Worm (Caenorhabditis elegans): ENCODE measurements around the gene F21C10.9.

DNA sequence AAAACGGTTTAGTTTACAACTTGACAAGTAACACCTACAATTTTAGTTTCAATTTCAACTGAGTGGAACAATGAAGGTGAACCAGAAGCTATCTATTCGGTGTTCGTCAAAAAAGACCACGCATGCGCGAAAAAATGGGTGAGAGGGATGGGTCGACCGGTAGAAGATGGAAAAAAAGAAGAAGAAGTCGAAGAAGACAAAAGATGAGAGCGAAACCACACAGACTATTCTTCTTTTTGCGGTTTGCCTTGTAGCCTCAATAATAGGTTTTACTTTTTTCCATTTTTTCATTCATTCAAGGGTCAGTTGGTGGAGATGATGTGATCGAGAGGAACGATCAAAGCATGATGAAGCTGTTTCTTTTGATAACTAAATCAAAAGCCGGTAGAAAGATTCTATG, 16.1 kb downstream of the F21C10.9 start:
- TF ChIP-seq snpc-4 (GFP tag; optimal IDR thresholded peaks at IDR 0.05) (no peak), snpc-4 (tag; optimal IDR thresholded peaks at IDR 0.05) (no peak), nfya-1 (tag; optimal IDR thresholded peaks at IDR 0.05; ENCODE audit: borderline replicate concordance, insufficient read depth) (no peak), attf-6 (GFP tag; IDR thresholded peaks at IDR 0.05) (no peak), hmg-1.2 (GFP tag; IDR thresholded peaks at IDR 0.05) (no peak), nhr-27 (tag; optimal IDR thresholded peaks at IDR 0.05) (no peak)

Measured in whole organism, young adult.